Worm (Caenorhabditis elegans): ENCODE results near the gene Y32F6A.5.
A peak's percentile ranks its signal among the peaks of the same experiment; 100 is the strongest.

Gene Y32F6A.5

DNA sequence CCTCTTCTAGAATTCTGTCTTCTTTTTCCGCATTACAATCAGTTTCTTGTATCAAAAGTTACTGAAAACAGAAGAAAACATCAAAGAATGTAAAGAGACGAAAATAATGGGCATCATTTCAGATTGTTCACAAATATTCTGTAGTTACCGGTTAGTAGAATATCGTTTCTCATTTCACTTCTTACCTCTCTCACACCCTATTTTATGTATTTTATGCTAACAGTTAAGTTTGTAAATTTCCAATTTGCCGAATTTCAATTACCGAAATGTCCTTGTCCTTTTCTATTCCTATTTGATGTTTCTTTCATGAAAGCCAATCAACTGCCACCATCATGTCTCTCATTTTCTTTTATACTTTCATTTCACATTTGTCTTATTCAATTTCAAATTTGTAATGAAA is 29.9 kb downstream of the Y32F6A.5 start (continued):
- TF ChIP-seq unc-62 (GFP tag; optimal IDR thresholded peaks at IDR 0.05 in 1 of 2) (peak in 1 of 2 experiments; percentile 66), unc-62 (tag; optimal IDR thresholded peaks at IDR 0.05) (no peak), lin-29 (GFP tag; IDR thresholded peaks at IDR 0.05) (no peak), tra-1 (GFP tag; IDR thresholded peaks at IDR 0.05) (no peak), R02D3.7 (tag; optimal IDR thresholded peaks at IDR 0.05) (no peak), zfp-3 (GFP tag; conservative IDR thresholded peaks at IDR 0.05) (no peak), spr-1 (tag; optimal IDR thresholded peaks at IDR 0.05) (no peak), mdt-29 (GFP tag; IDR thresholded peaks at IDR 0.05) (no peak), nhr-48 (tag; optimal IDR thresholded peaks at IDR 0.05) (no peak), nhr-41 (GFP tag; IDR thresholded peaks at IDR 0.05) (no peak), F49E8.2 (tag; optimal IDR thresholded peaks at IDR 0.05; ENCODE audit: borderline replicate concordance) (no peak), T20F7.1 (GFP tag; optimal IDR thresholded peaks at IDR 0.05) (peak; percentile 6), Y5F2A.4 (GFP tag; optimal IDR thresholded peaks at IDR 0.05) (no peak), lin-39 (tag; optimal IDR thresholded peaks at IDR 0.05) (no peak), dpl-1 (GFP tag; optimal IDR thresholded peaks at IDR 0.05) (no peak), aha-1 (tag) (no peak), mxl-2 (GFP tag; conservative IDR thresholded peaks at IDR 0.05) (no peak), php-3 (GFP tag; IDR thresholded peaks at IDR 0.05) (no peak), tag-97 (GFP tag; IDR thresholded peaks at IDR 0.05) (no peak), nhr-25 (tag; optimal IDR thresholded peaks at IDR 0.05; ENCODE audit: borderline replicate concordance, insufficient read depth) (no peak)

DNA sequence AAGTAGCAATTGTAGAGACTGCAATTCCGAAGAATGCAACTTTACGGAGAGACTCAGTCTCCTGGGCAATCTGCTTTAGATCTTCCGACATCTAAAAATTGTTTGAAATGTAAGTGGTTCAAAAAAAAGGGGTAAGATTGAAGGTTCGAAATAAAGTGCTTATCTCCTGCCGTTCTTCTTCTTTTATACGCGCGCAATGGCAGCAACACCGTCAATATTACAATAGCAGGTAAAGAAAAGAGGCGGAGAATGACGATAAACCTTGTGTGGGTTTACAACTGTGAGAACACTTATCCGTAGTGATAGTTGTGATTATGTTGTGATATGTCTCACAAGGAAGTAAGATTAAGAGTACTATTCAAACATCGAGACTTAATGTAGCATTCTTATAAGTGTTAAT is 31.6 kb downstream of the Y32F6A.5 start, which contains the start of gene col-13:
TSS of gene col-13 (minus strand) at position 101 of the 400 bp plus-strand sequence.
- TF ChIP-seq daf-12 (tag; optimal IDR thresholded peaks at IDR 0.05) (no peak), T26A8.4 (GFP tag; IDR thresholded peaks at IDR 0.05) (no peak), Y5F2A.4 (GFP tag; optimal IDR thresholded peaks at IDR 0.05) (no peak), ZK546.5 (tag; optimal IDR thresholded peaks at IDR 0.05) (no peak), rbr-2 (tag; optimal IDR thresholded peaks at IDR 0.05) (no peak), php-3 (GFP tag; IDR thresholded peaks at IDR 0.05) (no peak), lin-38 (GFP tag; IDR thresholded peaks at IDR 0.05) (no peak), nhr-237 (tag; optimal IDR thresholded peaks at IDR 0.05) (no peak), T20F7.1 (GFP tag; optimal IDR thresholded peaks at IDR 0.05) (no peak), F26F4.8 (GFP tag; conservative IDR thresholded peaks at IDR 0.05) (no peak), skn-1 (tag; optimal IDR thresholded peaks at IDR 0.05) (no peak), nhr-42 (GFP tag; IDR thresholded peaks at IDR 0.05) (no peak)

DNA sequence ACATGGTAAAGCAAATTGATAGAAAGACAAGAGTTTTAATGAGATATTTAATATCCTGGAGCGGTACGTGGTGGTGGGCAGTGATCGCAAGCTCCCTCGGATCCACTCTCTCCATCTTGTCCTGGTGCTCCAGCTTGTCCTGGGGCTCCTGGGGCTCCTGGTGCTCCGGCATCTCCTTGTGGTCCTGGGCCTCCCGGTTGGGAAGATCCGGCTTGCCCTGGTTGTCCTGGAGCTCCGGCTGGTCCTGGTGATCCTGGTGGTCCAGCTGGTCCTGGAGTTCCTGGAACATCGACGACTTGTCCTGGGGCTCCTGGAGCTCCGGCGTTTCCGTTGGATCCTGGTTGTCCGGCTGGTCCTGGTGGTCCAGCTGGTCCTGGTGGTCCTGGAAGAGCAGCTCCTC is 32.6 kb downstream of the Y32F6A.5 start:
- TF ChIP-seq set-16 (GFP tag; IDR thresholded peaks at IDR 0.05) (peak; percentile 96), madf-5 (GFP tag; IDR thresholded peaks at IDR 0.05) (peak in 1 of 2 experiments; percentile 59; a peak in 1 of 4 replicates)

DNA sequence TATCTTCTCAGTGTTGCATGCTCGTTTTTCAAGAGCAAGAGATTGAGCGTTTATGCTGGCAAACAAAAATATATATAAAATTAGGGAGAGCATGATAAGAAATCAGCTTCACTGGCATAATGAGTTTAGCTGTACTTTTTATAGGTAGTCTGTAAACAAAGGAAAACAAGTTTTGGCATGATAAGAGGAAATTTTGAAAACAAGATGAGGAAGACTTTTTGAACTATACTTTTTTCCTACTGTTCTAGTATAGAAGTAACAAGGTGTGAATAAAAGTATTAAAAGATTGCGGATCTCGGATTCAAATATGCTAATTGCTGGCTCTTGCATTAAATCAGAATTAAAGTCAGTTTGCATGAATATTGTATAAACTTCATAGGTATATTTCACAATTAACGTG is 34.4 kb downstream of the Y32F6A.5 start, which contains the start of gene F15H10.5:
TSS of gene F15H10.5 (minus strand) at position 101 of the 400 bp plus-strand sequence.
- TF ChIP-seq nhr-25 (tag; optimal IDR thresholded peaks at IDR 0.05; ENCODE audit: borderline replicate concordance, insufficient read depth) (no peak), lin-29 (GFP tag; IDR thresholded peaks at IDR 0.05) (no peak), mdl-1 (tag; optimal IDR thresholded peaks at IDR 0.05) (no peak), F10B5.3 (tag; optimal IDR thresholded peaks at IDR 0.05) (no peak), skn-1 (tag; optimal IDR thresholded peaks at IDR 0.05) (no peak), dve-1 (tag; optimal IDR thresholded peaks at IDR 0.05; ENCODE audit: insufficient read depth) (no peak), egl-43 (GFP tag; IDR thresholded peaks at IDR 0.05) (no peak), zip-11 (GFP tag; IDR thresholded peaks at IDR 0.05) (no peak)
